Worm (Caenorhabditis elegans) whole organism, mixed stage, embryonic: ENCODE data around the gene set-19.

ENCODE experiments used
- lsy-2 ChIP-seq: fragments of 150-350 bp; optimal IDR thresholded peaks from 2 replicates; lab custom pipeline; 2014; ENCODE audit warnings: missing biosample characterization, missing genetic modification characterization
- nhr-237 ChIP-seq: fragments of 150-350 bp; optimal IDR thresholded peaks from 2 replicates; lab custom pipeline; 2014; ENCODE audit warnings: missing biosample characterization, missing genetic modification characterization
- nhr-76 ChIP-seq: sonication (generic microtip); optimal IDR thresholded peaks from 2 replicates; lab custom pipeline; 2017; ENCODE audit warnings: missing biosample characterization, missing genetic modification characterization
- pha-4 ChIP-seq: fragments of 150-350 bp; optimal IDR thresholded peaks from 2 replicates; lab custom pipeline; 2018; ENCODE audit warnings: missing biosample characterization, missing genetic modification reagents, missing genetic modification characterization
- unc-39 ChIP-seq: fragments of 150-350 bp; optimal IDR thresholded peaks from 2 replicates; lab custom pipeline; 2014; ENCODE audit warnings: missing biosample characterization, missing genetic modification characterization

DNA sequence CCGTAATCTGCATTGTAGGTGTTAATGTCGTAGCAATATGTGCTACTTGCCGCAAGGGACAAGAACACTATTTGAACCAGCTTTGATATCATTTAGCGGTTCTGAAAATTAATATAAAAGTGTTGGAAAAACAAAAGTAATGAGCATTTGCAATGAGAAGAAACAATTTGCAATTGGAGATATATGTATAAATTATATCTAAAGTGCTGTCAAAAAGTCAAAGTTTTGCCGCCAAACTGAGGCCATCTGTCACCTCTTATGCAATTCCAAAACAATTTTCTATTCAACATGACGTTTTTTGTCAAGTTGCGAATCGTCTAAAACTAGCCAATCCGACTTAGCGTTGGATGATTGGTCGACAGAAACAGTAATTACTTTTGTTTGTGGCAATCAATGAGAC, 17.2 kb upstream of the set-19 start, which contains the start of gene W01C8.5:
- no peak for TF ChIP-seq lsy-2 (tag; lab: Kevin White, UChicago)
- no peak for TF ChIP-seq nhr-237 (tag; lab: Kevin White, UChicago)
- TF ChIP-seq pha-4, result no peak
- no peak for TF ChIP-seq nhr-76
- no peak for TF ChIP-seq unc-39
